Fruit fly (Drosophila melanogaster) whole organism, wandering third instar larva: Measurements from ENCODE around the gene dpp.

Experiments
- Abd-B ChIP-seq: fragments of >200 bp; optimal IDR thresholded peaks from 2 replicates; lab custom pipeline; 2017; ENCODE audit warnings: missing biosample characterization, missing genetic modification characterization
- CG32264 ChIP-seq: fragments of 200-800 bp; sonication (Bioruptor generic); optimal IDR thresholded peaks from 2 replicates; lab custom pipeline; 2016; ENCODE audit warnings: missing biosample characterization, missing genetic modification characterization
- CG9705 ChIP-seq: fragments of 200-800 bp; sonication (Bioruptor generic); optimal IDR thresholded peaks from 2 replicates; lab custom pipeline; 2018; ENCODE audit warnings: missing biosample characterization, mild to moderate bottlenecking, missing genetic modification characterization
- CrebA ChIP-seq: fragments of 200-800 bp; sonication (Bioruptor generic); optimal IDR thresholded peaks from 2 replicates; lab custom pipeline; 2016; ENCODE audit warnings: missing biosample characterization, mild to moderate bottlenecking, missing genetic modification characterization, borderline replicate concordance
- Dfd ChIP-seq: fragments of >200 bp; optimal IDR thresholded peaks from 2 replicates; lab custom pipeline; 2017; ENCODE audit warnings: missing biosample characterization, missing genetic modification characterization
- Dif ChIP-seq: fragments of 200-275, 200-300 bp; sonication (Bioruptor generic); optimal IDR thresholded peaks from 2 replicates; lab custom pipeline; 2018; ENCODE audit warnings: missing biosample characterization, missing genetic modification characterization; ENCODE audit not compliant: partially characterized antibody
- GATAd ChIP-seq: sonication (Bioruptor generic); optimal IDR thresholded peaks from 2 replicates; lab custom pipeline; 2016; ENCODE audit warnings: missing biosample characterization, missing genetic modification characterization
- HLH106 ChIP-seq: fragments of 200-800 bp; optimal IDR thresholded peaks from 3 replicates; lab custom pipeline; 2019; ENCODE audit warnings: missing biosample characterization, mild to moderate bottlenecking, missing genetic modification characterization, moderate library complexity
- Hnf4 ChIP-seq: fragments of 200-800 bp; sonication (Bioruptor generic); optimal IDR thresholded peaks from 2 replicates; lab custom pipeline; 2016; ENCODE audit warnings: missing biosample characterization, mild to moderate bottlenecking, missing genetic modification characterization
- Hr78 ChIP-seq: fragments of >200 bp; optimal IDR thresholded peaks from 2 replicates; lab custom pipeline; 2017; ENCODE audit warnings: missing biosample characterization, missing genetic modification characterization
- Hr83 ChIP-seq: fragments of 200-300 bp; sonication (Bioruptor generic); optimal IDR thresholded peaks from 2 replicates; lab custom pipeline; 2016; ENCODE audit warnings: missing biosample characterization, mild to moderate bottlenecking, missing genetic modification characterization, moderate library complexity; ENCODE audit not compliant: poor library complexity, severe bottlenecking
- Jra ChIP-seq: sonication (Bioruptor generic); optimal IDR thresholded peaks from 2 replicates; lab custom pipeline; 2016; ENCODE audit warnings: missing biosample characterization, missing genetic modification characterization
- Mio ChIP-seq: sonication (Bioruptor generic); optimal IDR thresholded peaks from 2 replicates; lab custom pipeline; 2016; ENCODE audit warnings: missing biosample characterization, missing genetic modification characterization
- Myc ChIP-seq: fragments of >200 bp; optimal IDR thresholded peaks from 2 replicates; lab custom pipeline; 2017
- N ChIP-seq: fragments of >200 bp; optimal IDR thresholded peaks from 2 replicates; lab custom pipeline; 2018; ENCODE audit warnings: missing biosample characterization, missing external identifiers, missing genetic modification characterization
- OdsH ChIP-seq: fragments of 200-800 bp; sonication (Bioruptor generic); optimal IDR thresholded peaks from 2 replicates; lab custom pipeline; 2016; ENCODE audit warnings: missing biosample characterization, mild to moderate bottlenecking, missing genetic modification characterization
- Rel ChIP-seq, 2 experiments: fragments of 200-800 bp; sonication (Bioruptor generic) in 1 of 2; optimal IDR thresholded peaks; 2 replicates in 1 of 2; 3 replicates in 1 of 2; lab custom pipeline; 2016 to 2019; ENCODE audit warnings: mild to moderate bottlenecking in 2 of 2, missing biosample characterization in 2 of 2, missing genetic modification characterization in 2 of 2, moderate library complexity in 1 of 2
- Sp1 ChIP-seq: fragments of 200-800 bp; sonication (Bioruptor generic); optimal IDR thresholded peaks from 3 replicates; lab custom pipeline; 2019; ENCODE audit warnings: missing biosample characterization, mild to moderate bottlenecking, missing genetic modification characterization, moderate library complexity
- Vsx2 ChIP-seq: fragments of 200-300, 225-300 bp; sonication (Bioruptor generic); optimal IDR thresholded peaks from 2 replicates; lab custom pipeline; 2018; ENCODE audit warnings: missing biosample characterization, missing genetic modification characterization; ENCODE audit not compliant: partially characterized antibody
- br ChIP-seq: fragments of 200-800 bp; sonication (Bioruptor generic); optimal IDR thresholded peaks from 2 replicates; lab custom pipeline; 2016; ENCODE audit warnings: missing biosample characterization, missing genetic modification characterization
- brk ChIP-seq: fragments of 200-800 bp; sonication (Bioruptor generic); optimal IDR thresholded peaks from 2 replicates; lab custom pipeline; 2016; ENCODE audit warnings: missing biosample characterization, mild to moderate bottlenecking, missing genetic modification characterization
- dl ChIP-seq, 2 experiments: fragments of 175-275, 200-275 bp in 1 of 2; fragments of 200-275 bp in 1 of 2; sonication (Bioruptor generic); optimal IDR thresholded peaks; lab custom pipeline; 2018; ENCODE audit warnings: mild to moderate bottlenecking in 2 of 2, missing biosample characterization in 2 of 2, missing genetic modification characterization in 2 of 2, moderate library complexity in 2 of 2; ENCODE audit not compliant: partially characterized antibody in 2 of 2, insufficient read depth in 1 of 2
- dmrt93B ChIP-seq: fragments of 200-800 bp; sonication (Bioruptor generic); optimal IDR thresholded peaks from 2 replicates; lab custom pipeline; 2018; ENCODE audit warnings: missing biosample characterization, mild to moderate bottlenecking, missing genetic modification characterization
- dsf ChIP-seq: sonication (Bioruptor generic); optimal IDR thresholded peaks from 2 replicates; lab custom pipeline; 2016; ENCODE audit warnings: missing biosample characterization, missing genetic modification characterization, borderline replicate concordance
- ey ChIP-seq: fragments of 200-800 bp; sonication (Bioruptor generic); optimal IDR thresholded peaks from 2 replicates; lab custom pipeline; 2016; ENCODE audit warnings: missing biosample characterization, missing genetic modification characterization
- foxo ChIP-seq, 2 experiments: fragments of 200-800 bp; sonication (Bioruptor generic); optimal IDR thresholded peaks; 2 replicates in 1 of 2; 3 replicates in 1 of 2; lab custom pipeline; 2016 to 2017; ENCODE audit warnings: missing biosample characterization in 2 of 2, missing genetic modification characterization in 2 of 2
- fru ChIP-seq: fragments of 200-800 bp; sonication (Bioruptor generic); optimal IDR thresholded peaks from 3 replicates; lab custom pipeline; 2016; ENCODE audit warnings: missing biosample characterization, mild to moderate bottlenecking, missing genetic modification characterization
- h ChIP-seq: fragments of 200-800 bp; sonication (Bioruptor generic); optimal IDR thresholded peaks from 3 replicates; lab custom pipeline; 2016; ENCODE audit warnings: missing biosample characterization, mild to moderate bottlenecking, missing genetic modification characterization
- jim ChIP-seq: fragments of 175-275, 200-325 bp; sonication (Bioruptor generic); optimal IDR thresholded peaks from 2 replicates; lab custom pipeline; 2016; ENCODE audit warnings: missing biosample characterization, mild to moderate bottlenecking, missing genetic modification characterization
- lola ChIP-seq: fragments of >200 bp; optimal IDR thresholded peaks from 2 replicates; lab custom pipeline; 2017; ENCODE audit warnings: missing biosample characterization, missing genetic modification characterization
- pan ChIP-seq: fragments of >200 bp; optimal IDR thresholded peaks from 2 replicates; lab custom pipeline; 2017
- psq ChIP-seq: fragments of 200-800 bp; sonication (Bioruptor generic); optimal IDR thresholded peaks from 3 replicates; lab custom pipeline; 2017; ENCODE audit warnings: missing biosample characterization, mild to moderate bottlenecking, missing genetic modification characterization, moderate library complexity
- rgr ChIP-seq: fragments of 200-800 bp; sonication (Bioruptor generic); optimal IDR thresholded peaks from 3 replicates; lab custom pipeline; 2016; ENCODE audit warnings: missing biosample characterization, mild to moderate bottlenecking, missing genetic modification characterization
- sage ChIP-seq: fragments of 200-800 bp; sonication (Bioruptor generic); optimal IDR thresholded peaks from 2 replicates; lab custom pipeline; 2016; ENCODE audit warnings: missing biosample characterization, mild to moderate bottlenecking, missing genetic modification characterization
- sv ChIP-seq: fragments of 200-800 bp; sonication (Bioruptor generic); optimal IDR thresholded peaks from 3 replicates; lab custom pipeline; 2016; ENCODE audit warnings: missing biosample characterization, missing genetic modification characterization
- tai ChIP-seq: sonication (Bioruptor generic); optimal IDR thresholded peaks from 2 replicates; lab custom pipeline; 2016; ENCODE audit warnings: missing biosample characterization, missing genetic modification characterization
- usp ChIP-seq: fragments of >200 bp; optimal IDR thresholded peaks from 2 replicates; lab custom pipeline; 2017; ENCODE audit warnings: missing biosample characterization, missing genetic modification characterization
- woc ChIP-seq: sonication (Bioruptor generic); optimal IDR thresholded peaks from 2 replicates; lab custom pipeline; 2016; ENCODE audit warnings: missing biosample characterization, mild to moderate bottlenecking, missing genetic modification characterization

dpp gene

DNA sequence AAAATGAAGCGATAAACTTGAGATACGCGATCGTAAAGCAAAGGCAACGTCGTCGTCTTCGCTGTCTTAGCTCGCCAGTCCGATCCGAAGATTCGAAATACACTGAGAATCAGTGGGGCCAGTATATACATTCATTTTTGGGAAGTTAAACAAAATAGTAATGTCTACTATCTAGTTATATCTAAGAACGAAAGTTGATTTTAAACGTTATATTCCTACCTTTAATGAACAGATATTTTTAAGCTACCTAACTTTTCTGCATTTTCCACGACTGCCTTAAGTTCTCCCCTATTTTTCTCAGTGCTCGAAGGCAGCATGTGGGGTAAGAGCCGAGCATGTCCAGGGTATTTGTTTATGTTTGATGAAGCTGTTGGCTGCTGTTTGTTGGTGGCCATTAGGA lies 58.7 kb downstream of the dpp start (continued):
- TF ChIP-seq N (GFP tag; lab: Kevin White, UChicago) (no peak), h (peak; percentile 90), psq (GFP tag; lab: Kevin White, UChicago) (peak; percentile 83), GATAd (GFP tag; lab: Kevin White, UChicago) (no peak)

dm6 chr2L:2492571-2492691 lies 64.3 kb downstream of the dpp start, which contains the start of gene Slh:
TSS of gene Slh (minus strand) at chr2L:2492671.
- TF ChIP-seq Dif (GFP tag; lab: Kevin White, UChicago): no peak
- TF ChIP-seq Hr83: no peak
- no peak for TF ChIP-seq pan
- TF ChIP-seq lola (GFP tag; lab: Kevin White, UChicago): no peak
- no peak for TF ChIP-seq dmrt93B (GFP tag; lab: Kevin White, UChicago)
- TF ChIP-seq CG9705: no peak
- no peak for TF ChIP-seq dsf (GFP tag; lab: Kevin White, UChicago)
- TF ChIP-seq Hr78 (GFP tag; lab: Kevin White, UChicago): no peak
- TF ChIP-seq psq (GFP tag; lab: Kevin White, UChicago): no peak
- TF ChIP-seq Rel (GFP tag; optimal IDR thresholded peaks at IDR 0.05; lab: Kevin White, UChicago): no peak
- TF ChIP-seq Rel (tag; optimal IDR thresholded peaks at IDR 0.05; lab: Kevin White, UChicago): no peak
- TF ChIP-seq Hnf4 (GFP tag; lab: Kevin White, UChicago): no peak
- TF ChIP-seq N (GFP tag; lab: Kevin White, UChicago): no peak
- no peak for TF ChIP-seq Jra (GFP tag; lab: Kevin White, UChicago)
- TF ChIP-seq OdsH (GFP tag; lab: Kevin White, UChicago): no peak

DNA sequence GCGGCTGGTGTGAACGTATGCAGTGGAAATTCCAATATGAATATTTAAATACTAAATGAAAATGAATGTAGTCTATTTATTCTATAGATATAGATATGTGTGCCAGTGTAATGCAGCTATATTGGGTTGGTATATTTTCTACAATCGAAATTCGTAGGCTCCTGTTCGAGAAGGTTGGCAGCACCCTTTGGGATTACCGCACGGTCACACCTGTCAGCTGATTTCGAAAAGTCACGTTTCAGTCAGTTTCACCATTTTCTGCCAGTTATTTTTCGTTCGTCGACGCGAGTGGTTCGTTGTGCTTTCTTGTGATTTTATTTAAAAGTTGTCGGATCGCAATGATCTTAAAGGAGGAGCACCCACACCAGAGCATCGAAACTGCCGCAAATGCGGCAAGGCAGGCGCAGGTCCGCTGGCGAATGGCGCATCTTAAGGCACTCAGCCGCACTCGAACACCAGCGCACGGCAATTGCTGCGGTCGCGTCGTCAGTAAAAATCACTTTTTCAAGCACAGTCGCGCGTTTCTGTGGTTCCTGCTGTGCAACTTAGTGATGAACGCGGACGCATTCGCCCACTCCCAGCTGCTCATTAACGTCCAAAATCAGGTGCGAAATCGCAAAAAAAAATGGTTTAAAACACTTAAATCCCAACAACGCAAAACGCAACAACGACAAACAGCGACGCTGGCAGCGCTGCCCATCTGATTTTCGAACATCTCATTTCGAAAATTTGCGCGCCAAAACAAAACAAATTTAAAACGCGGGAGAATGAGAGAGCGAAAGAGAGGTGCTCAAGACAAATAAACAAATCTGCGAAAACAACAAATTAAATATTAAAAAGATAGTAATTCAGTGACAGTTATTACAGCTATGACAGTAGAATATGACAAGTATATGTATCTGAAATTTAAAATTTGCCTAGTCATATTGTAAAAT lies 64.8 kb downstream of the dpp start, which contains the start of gene oaf:
oaf (plus strand) TSS at position 264 of the 935 bp plus-strand sequence.
- TF ChIP-seq brk (GFP tag; lab: Kevin White, UChicago): peak; percentile 69
- TF ChIP-seq OdsH (GFP tag; lab: Kevin White, UChicago): peak; percentile 38
- TF ChIP-seq Hnf4 (GFP tag; lab: Kevin White, UChicago): peak; percentile 77
- peak; percentile 42 for TF ChIP-seq Jra (GFP tag; lab: Kevin White, UChicago)
- no peak for TF ChIP-seq N (GFP tag; lab: Kevin White, UChicago)
- TF ChIP-seq dl (GFP tag; optimal IDR thresholded peaks at IDR 0.05; lab: Kevin White, UChicago; ENCODE audit: insufficient read depth in 1 of 2, partially characterized antibody in 2 of 2): no peak
- no peak for TF ChIP-seq tai (GFP tag; lab: Kevin White, UChicago)
- TF ChIP-seq CG32264 (GFP tag; lab: Kevin White, UChicago): no peak
- peak in 1 of 2 experiments; percentile 71 for TF ChIP-seq foxo (GFP tag; optimal IDR thresholded peaks at IDR 0.05; lab: Kevin White, UChicago)
- TF ChIP-seq GATAd (GFP tag; lab: Kevin White, UChicago): peak; percentile 12
- TF ChIP-seq Hr83: no peak
- TF ChIP-seq fru (GFP tag; lab: Kevin White, UChicago): peak; percentile 59
- TF ChIP-seq ey (GFP tag; lab: Kevin White, UChicago): peak; percentile 58
- no peak for TF ChIP-seq Vsx2
- peak; percentile 22 for TF ChIP-seq woc (GFP tag; lab: Kevin White, UChicago)
- TF ChIP-seq CrebA: no peak
- peak; percentile 51 for TF ChIP-seq rgr
- peak; percentile 64 for TF ChIP-seq HLH106 (tag; lab: Kevin White, UChicago)
- no peak for TF ChIP-seq Hr78 (GFP tag; lab: Kevin White, UChicago)
- TF ChIP-seq dsf (GFP tag; lab: Kevin White, UChicago): no peak
- peak; percentile 27 for TF ChIP-seq CG9705
- TF ChIP-seq Rel (GFP tag; optimal IDR thresholded peaks at IDR 0.05; lab: Kevin White, UChicago): no peak
- peak; percentile 52 for TF ChIP-seq Rel (tag; optimal IDR thresholded peaks at IDR 0.05; lab: Kevin White, UChicago)
- TF ChIP-seq usp: no peak
- no peak for TF ChIP-seq jim (GFP tag; lab: Kevin White, UChicago)
- peak; percentile 37 for TF ChIP-seq Sp1 (GFP tag; lab: Kevin White, UChicago)
- peak; percentile 66 for TF ChIP-seq sv (GFP tag; lab: Kevin White, UChicago)
- TF ChIP-seq Dif (GFP tag; lab: Kevin White, UChicago): no peak
- TF ChIP-seq Dfd (GFP tag; lab: Kevin White, UChicago): no peak
- TF ChIP-seq psq (GFP tag; lab: Kevin White, UChicago): peak; percentile 34
- TF ChIP-seq h: peak; percentile 62
- no peak for TF ChIP-seq lola (GFP tag; lab: Kevin White, UChicago)
- TF ChIP-seq Abd-B (GFP tag; lab: Kevin White, UChicago): no peak
- no peak for TF ChIP-seq pan
- peak; percentile 2 for TF ChIP-seq Myc (lab: Kevin White, UChicago)
- peak; percentile 47 for TF ChIP-seq sage (GFP tag; lab: Kevin White, UChicago)
- TF ChIP-seq br: peak; percentile 7
- TF ChIP-seq Mio (GFP tag; lab: Kevin White, UChicago): no peak
- TF ChIP-seq dmrt93B (GFP tag; lab: Kevin White, UChicago): no peak
- TF ChIP-seq, all 38 proteins: peak for 20
